Worm (Caenorhabditis elegans): ENCODE measurements around the gene cmk-1.

DNA sequence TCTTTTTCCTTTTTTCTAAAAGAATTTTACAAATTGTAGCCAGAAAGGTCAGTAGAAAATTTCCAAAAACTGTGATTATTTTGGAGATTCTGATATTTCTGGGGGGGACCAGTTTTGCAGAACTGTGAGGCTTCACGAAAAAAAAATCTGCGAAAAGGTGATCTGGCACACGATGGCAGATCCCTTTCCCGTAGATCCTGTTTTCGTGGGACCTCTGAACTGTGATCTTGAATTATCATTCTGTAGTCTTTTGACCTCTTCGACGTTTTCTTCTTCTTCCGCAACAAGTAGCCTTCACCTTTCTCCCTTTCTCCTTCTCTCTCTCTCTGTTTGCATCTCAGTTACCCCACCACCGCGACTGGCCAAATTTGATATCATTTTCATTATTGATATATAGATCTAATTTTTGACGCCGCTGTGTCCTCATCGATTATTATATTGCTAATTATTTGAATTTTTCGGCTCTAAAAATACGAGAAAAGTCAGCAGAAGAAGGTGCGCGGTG lies 29.7 kb downstream of the cmk-1 start:
- TF ChIP-seq sox-4 (tag; optimal IDR thresholded peaks at IDR 0.05) (no peak), unc-62 (GFP tag; optimal IDR thresholded peaks at IDR 0.05) (no peak), efl-1 (optimal IDR thresholded peaks at IDR 0.05) (no peak), efl-1 (GFP tag; optimal IDR thresholded peaks at IDR 0.05 in 1 of 2) (no peak), blmp-1 (tag; optimal IDR thresholded peaks at IDR 0.05) (peak; percentile 94), sptf-1 (tag; optimal IDR thresholded peaks at IDR 0.05) (no peak), nhr-77 (tag; optimal IDR thresholded peaks at IDR 0.05) (no peak), lsy-2 (tag; optimal IDR thresholded peaks at IDR 0.05) (no peak), lin-39 (tag; optimal IDR thresholded peaks at IDR 0.05) (no peak), unc-86 (tag; optimal IDR thresholded peaks at IDR 0.05) (no peak), pax-3 (tag; optimal IDR thresholded peaks at IDR 0.05) (no peak), fkh-10 (GFP tag; optimal IDR thresholded peaks at IDR 0.05) (no peak)
